Fruit fly (Drosophila melanogaster) whole organism, embryonic: ENCODE results near the gene SsRbeta.

Experiments
- CG10274 ChIP-seq: fragments of 200-800 bp; sonication (Bioruptor generic); optimal IDR thresholded peaks from 3 replicates; lab custom pipeline; 2017; ENCODE audit warnings: missing biosample characterization, mild to moderate bottlenecking, missing genetic modification characterization
- CG10543 ChIP-seq: fragments of 200-800 bp; sonication (Bioruptor generic); optimal IDR thresholded peaks from 3 replicates; lab custom pipeline; 2017; ENCODE audit warnings: missing biosample characterization, mild to moderate bottlenecking, missing genetic modification characterization, moderate library complexity
- CG11504 ChIP-seq: fragments of 200-800 bp; sonication (Bioruptor generic); optimal IDR thresholded peaks from 3 replicates; lab custom pipeline; 2019; ENCODE audit warnings: missing biosample characterization, mild to moderate bottlenecking, missing genetic modification characterization, moderate library complexity
- CG12744 ChIP-seq: fragments of 200-800 bp; sonication (Bioruptor generic); optimal IDR thresholded peaks from 2 replicates; lab custom pipeline; 2016; ENCODE audit warnings: missing biosample characterization, missing genetic modification characterization
- CG15269 ChIP-seq: fragments of 200-800 bp; sonication (Bioruptor generic); optimal IDR thresholded peaks from 2 replicates; lab custom pipeline; 2018; ENCODE audit warnings: missing biosample characterization, mild to moderate bottlenecking, missing genetic modification characterization, moderate library complexity
- CG15514 ChIP-seq: fragments of 200-800 bp; sonication (Bioruptor generic); optimal IDR thresholded peaks from 3 replicates; lab custom pipeline; 2017; ENCODE audit warnings: missing biosample characterization, missing genetic modification characterization, mild to moderate bottlenecking, moderate library complexity, missing genetic modification reagents
- CG1602 ChIP-seq: fragments of 200-800 bp; sonication (Bioruptor generic); optimal IDR thresholded peaks from 3 replicates; lab custom pipeline; 2016; ENCODE audit warnings: missing biosample characterization, missing genetic modification characterization
- CG17385 ChIP-seq: fragments of 200-800 bp; sonication (Bioruptor generic); optimal IDR thresholded peaks from 3 replicates; lab custom pipeline; 2018; ENCODE audit warnings: missing biosample characterization, mild to moderate bottlenecking, missing genetic modification characterization
- CG2120 ChIP-seq: fragments of 200-800 bp; sonication (Bioruptor generic); optimal IDR thresholded peaks from 3 replicates; lab custom pipeline; 2016; ENCODE audit warnings: missing biosample characterization, missing genetic modification characterization
- CG2678 ChIP-seq: fragments of 200-800 bp; sonication (Bioruptor generic); optimal IDR thresholded peaks from 3 replicates; lab custom pipeline; 2019; ENCODE audit warnings: missing biosample characterization, mild to moderate bottlenecking, missing genetic modification characterization, moderate library complexity
- CG3281 ChIP-seq: fragments of 200-800 bp; sonication (Bioruptor generic); optimal IDR thresholded peaks from 3 replicates; lab custom pipeline; 2017; ENCODE audit warnings: missing biosample characterization, mild to moderate bottlenecking, missing genetic modification characterization
- CG33213 ChIP-seq: fragments of 200-800 bp; sonication (Bioruptor generic); optimal IDR thresholded peaks from 3 replicates; lab custom pipeline; 2016; ENCODE audit warnings: missing biosample characterization, missing genetic modification characterization
- CG34224 ChIP-seq: fragments of 200-800 bp; sonication (Bioruptor generic); IDR thresholded peaks from 3 replicates; pipeline ENCODE4 v1.3.6; 2022; ENCODE audit warnings: missing biosample characterization, missing genetic modification characterization; ENCODE audit not compliant: partially characterized antibody
- CG4854 ChIP-seq: fragments of 200-800 bp; sonication (Bioruptor generic); optimal IDR thresholded peaks from 2 replicates; lab custom pipeline; 2016; ENCODE audit warnings: missing biosample characterization, missing genetic modification characterization, inconsistent platforms
- CG5245 ChIP-seq: fragments of 200-800 bp; sonication (Bioruptor generic); optimal IDR thresholded peaks from 3 replicates; lab custom pipeline; 2016; ENCODE audit warnings: missing biosample characterization, missing genetic modification characterization
- CG5953 ChIP-seq: fragments of 200-800 bp; sonication (Bioruptor generic); IDR thresholded peaks from 2 replicates; pipeline ENCODE4 v1.3.6; 2022; ENCODE audit warnings: missing biosample characterization, missing genetic modification characterization
- CG6254 ChIP-seq: fragments of 200-800 bp; sonication (Bioruptor generic); optimal IDR thresholded peaks from 3 replicates; lab custom pipeline; 2017; ENCODE audit warnings: mild to moderate bottlenecking, missing biosample characterization, missing genetic modification reagents, missing genetic modification characterization
- CG8089 ChIP-seq: fragments of 200-800 bp; sonication (Bioruptor generic); optimal IDR thresholded peaks from 3 replicates; lab custom pipeline; 2016; ENCODE audit warnings: missing biosample characterization, missing genetic modification characterization
- CG8924 ChIP-seq: fragments of 200-800 bp; optimal IDR thresholded peaks from 3 replicates; lab custom pipeline; 2019; ENCODE audit warnings: missing biosample characterization, mild to moderate bottlenecking, missing genetic modification characterization, moderate library complexity
- CG9817 ChIP-seq: fragments of 200-800 bp; sonication (Bioruptor generic); optimal IDR thresholded peaks from 2 replicates; lab custom pipeline; 2018; ENCODE audit warnings: missing biosample characterization, mild to moderate bottlenecking, missing genetic modification characterization, moderate library complexity
- Camta ChIP-seq: fragments of 200-800 bp; sonication (Bioruptor generic); optimal IDR thresholded peaks from 2 replicates; lab custom pipeline; 2016; ENCODE audit warnings: missing biosample characterization, missing genetic modification characterization
- CrebB ChIP-seq: fragments of 200-800 bp; sonication (Bioruptor generic); optimal IDR thresholded peaks from 3 replicates; lab custom pipeline; 2018; ENCODE audit warnings: missing biosample characterization, mild to moderate bottlenecking, missing genetic modification characterization
- Dip3 ChIP-seq: fragments of 200-800 bp; sonication (Bioruptor generic); optimal IDR thresholded peaks from 3 replicates; lab custom pipeline; 2016; ENCODE audit warnings: missing biosample characterization, missing genetic modification characterization
- HLH54F ChIP-seq: fragments of 200-800 bp; sonication (Bioruptor generic); optimal IDR thresholded peaks from 3 replicates; lab custom pipeline; 2016; ENCODE audit warnings: missing biosample characterization, missing genetic modification characterization
- Hmr ChIP-seq: fragments of 200-800 bp; sonication (Bioruptor generic); optimal IDR thresholded peaks from 3 replicates; lab custom pipeline; 2017; ENCODE audit warnings: mild to moderate bottlenecking, missing biosample characterization, missing genetic modification reagents, missing genetic modification characterization
- Mes4 ChIP-seq: fragments of 200-800 bp; sonication (Bioruptor generic); optimal IDR thresholded peaks from 2 replicates; lab custom pipeline; 2016; ENCODE audit warnings: missing biosample characterization, missing genetic modification characterization
- NFAT ChIP-seq: fragments of 200-800 bp; sonication (Bioruptor generic); IDR thresholded peaks from 2 replicates; pipeline ENCODE4 v1.3.6; 2022; ENCODE audit warnings: missing biosample characterization, missing genetic modification characterization
- Oaz ChIP-seq: fragments of 200-800 bp; sonication (Bioruptor generic); IDR thresholded peaks from 2 replicates; pipeline ENCODE4 v1.3.6; 2022; ENCODE audit warnings: missing biosample characterization, missing genetic modification characterization
- Pdp1 ChIP-seq, 2 experiments: fragments of 200-800 bp; sonication (Bioruptor generic); optimal IDR thresholded peaks; 3 replicates each; lab custom pipeline; 2016; ENCODE audit warnings: missing biosample characterization in 2 of 2, missing genetic modification characterization in 2 of 2, mild to moderate bottlenecking in 1 of 2, moderate library complexity in 1 of 2
- Side ChIP-seq: fragments of 200-800 bp; sonication (Bioruptor generic); optimal IDR thresholded peaks from 2 replicates; lab custom pipeline; 2016; ENCODE audit warnings: missing biosample characterization, missing genetic modification characterization
- Spps ChIP-seq: fragments of 200-800 bp; sonication (Bioruptor generic); optimal IDR thresholded peaks from 2 replicates; lab custom pipeline; 2018; ENCODE audit warnings: missing biosample characterization, mild to moderate bottlenecking, missing genetic modification characterization
- Stat92E ChIP-seq, 3 experiments: fragments of >200 bp in 2 of 3; fragments of 200-800 bp in 1 of 3; sonication (Bioruptor generic) in 1 of 3; optimal IDR thresholded peaks; 2 replicates each; lab custom pipeline; 2017 to 2019; ENCODE audit warnings: missing biosample characterization in 3 of 3, missing genetic modification characterization in 3 of 3, mild to moderate bottlenecking in 1 of 3, moderate library complexity in 1 of 3
- al ChIP-seq: fragments of 200-800 bp; sonication (Bioruptor generic); IDR thresholded peaks from 2 replicates; pipeline ENCODE4 v1.3.6; 2022; ENCODE audit warnings: missing biosample characterization, missing genetic modification characterization
- chif ChIP-seq, 2 experiments: fragments of 200-800 bp; sonication (Bioruptor generic); optimal IDR thresholded peaks; 3 replicates each; lab custom pipeline; 2016; ENCODE audit warnings: missing biosample characterization in 2 of 2, missing genetic modification characterization in 2 of 2
- dpn ChIP-seq, 2 experiments: fragments of 200-800 bp; sonication (Bioruptor generic); optimal IDR thresholded peaks; 3 replicates each; lab custom pipeline; 2016; ENCODE audit warnings: missing biosample characterization in 2 of 2, missing genetic modification characterization in 2 of 2
- emc ChIP-seq: fragments of 200-800 bp; sonication (Bioruptor generic); optimal IDR thresholded peaks from 2 replicates; lab custom pipeline; 2016; ENCODE audit warnings: missing biosample characterization, missing genetic modification characterization
- eve ChIP-seq, 2 experiments: fragments of >200 bp; optimal IDR thresholded peaks; 2 replicates each; lab custom pipeline; 2017; ENCODE audit warnings: missing biosample characterization in 2 of 2, missing genetic modification characterization in 2 of 2
- fd3F ChIP-seq: fragments of 200-800 bp; sonication (Bioruptor generic); optimal IDR thresholded peaks from 2 replicates; lab custom pipeline; 2018; ENCODE audit warnings: missing biosample characterization, mild to moderate bottlenecking, missing genetic modification characterization, moderate library complexity
- gem ChIP-seq: fragments of 200-800 bp; sonication (Bioruptor generic); optimal IDR thresholded peaks from 2 replicates; lab custom pipeline; 2019; ENCODE audit warnings: missing biosample characterization, mild to moderate bottlenecking, missing genetic modification characterization, moderate library complexity
- gsb-n ChIP-seq: fragments of 200-800 bp; sonication (Bioruptor generic); optimal IDR thresholded peaks from 3 replicates; lab custom pipeline; 2018; ENCODE audit warnings: missing biosample characterization, mild to moderate bottlenecking, missing genetic modification characterization
- her ChIP-seq: fragments of 200-800 bp; sonication (Bioruptor generic); optimal IDR thresholded peaks from 2 replicates; lab custom pipeline; 2016; ENCODE audit warnings: missing biosample characterization, missing genetic modification characterization
- hth ChIP-seq: fragments of >200 bp; optimal IDR thresholded peaks from 2 replicates; lab custom pipeline; 2017; ENCODE audit warnings: inconsistent platforms
- lab ChIP-seq: fragments of 200-800 bp; sonication (Bioruptor generic); optimal IDR thresholded peaks from 3 replicates; lab custom pipeline; 2017; ENCODE audit warnings: missing biosample characterization, missing genetic modification characterization, mild to moderate bottlenecking, moderate library complexity, missing genetic modification reagents
- pho ChIP-seq: fragments of 200-800 bp; sonication (Bioruptor generic); optimal IDR thresholded peaks from 2 replicates; lab custom pipeline; 2016; ENCODE audit warnings: missing biosample characterization, missing genetic modification characterization
- row ChIP-seq: fragments of 200-800 bp; sonication (Bioruptor generic); IDR thresholded peaks from 3 replicates; pipeline ENCODE4 v1.3.6; 2022; ENCODE audit warnings: missing biosample characterization, missing genetic modification characterization
- sens ChIP-seq: fragments of 200-800 bp; sonication (Bioruptor generic); peaks from one replicate; lab custom pipeline; 2016; ENCODE audit warnings: missing biosample characterization, missing genetic modification characterization
- tio ChIP-seq: fragments of 200-800 bp; sonication (Bioruptor generic); optimal IDR thresholded peaks from 2 replicates; lab custom pipeline; 2017; ENCODE audit warnings: missing biosample characterization, missing genetic modification characterization, inconsistent platforms
- tll ChIP-seq, 2 experiments: fragments of 200-800 bp in 1 of 2; fragments of >200 bp in 1 of 2; sonication (Bioruptor generic) in 1 of 2; optimal IDR thresholded peaks; 2 replicates each; lab custom pipeline; 2017 to 2019; ENCODE audit warnings: missing biosample characterization in 2 of 2, missing genetic modification characterization in 2 of 2, mild to moderate bottlenecking in 1 of 2, moderate library complexity in 1 of 2
- vfl ChIP-seq: fragments of 200-800 bp; sonication (Bioruptor generic); optimal IDR thresholded peaks from 2 replicates; lab custom pipeline; 2016; ENCODE audit warnings: missing biosample characterization, missing genetic modification characterization
- wdn ChIP-seq: fragments of 200-800 bp; sonication (Bioruptor generic); IDR thresholded peaks from 2 replicates; pipeline ENCODE4 v1.3.6; 2022; ENCODE audit warnings: missing biosample characterization, missing genetic modification characterization
- zfh2 ChIP-seq: fragments of 200-800 bp; sonication (Bioruptor generic); optimal IDR thresholded peaks from 2 replicates; lab custom pipeline; 2016; ENCODE audit warnings: missing biosample characterization, missing genetic modification characterization

SsRbeta gene

DNA sequence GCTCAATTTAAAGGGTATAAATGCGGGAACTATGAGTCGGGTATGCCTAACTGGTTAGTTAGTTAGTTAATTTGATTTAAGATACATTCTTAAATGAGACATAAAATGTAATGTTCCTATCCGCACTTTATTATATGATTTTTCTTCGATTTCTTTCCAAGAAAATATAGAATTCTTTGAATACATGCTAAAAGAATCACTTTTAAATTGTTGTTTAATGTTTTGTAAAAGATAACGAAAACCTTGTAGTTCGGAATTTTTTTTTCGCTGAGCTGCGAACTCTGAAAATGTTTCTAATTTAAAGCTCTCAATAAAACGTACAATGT lies 30.6 kb downstream of the SsRbeta start (continued):
- no peak for TF ChIP-seq vfl (GFP tag; lab: Kevin White, UChicago)
- TF ChIP-seq wdn (GFP tag; lab: Robert Waterston, UW), result 0 out of 2 replicates have a peak, but pooled peaks have one; percentile 20
- no peak for TF ChIP-seq CG6254 (GFP tag; lab: Kevin White, UChicago)
- TF ChIP-seq lab, result peak; percentile 60
- TF ChIP-seq Oaz (GFP tag; lab: Robert Waterston, UW), result no peak
- no peak for TF ChIP-seq Spps
- TF ChIP-seq sens (GFP tag; lab: Kevin White, UChicago), result peak; percentile 65
- no peak for TF ChIP-seq tll (GFP tag; optimal IDR thresholded peaks at IDR 0.05; lab: Kevin White, UChicago)
- TF ChIP-seq Side, result no peak
- peak; percentile 29 for TF ChIP-seq tio (GFP tag; lab: Kevin White, UChicago)
- no peak for TF ChIP-seq chif (GFP tag; optimal IDR thresholded peaks at IDR 0.05; lab: Kevin White, UChicago)
- TF ChIP-seq her (GFP tag; lab: Kevin White, UChicago), result no peak
- TF ChIP-seq CG2678 (tag; lab: Kevin White, UChicago), result peak; percentile 58
- peak; percentile 78 for TF ChIP-seq CG2120
- no peak for TF ChIP-seq gsb-n (tag; lab: Kevin White, UChicago)
- TF ChIP-seq emc (GFP tag; lab: Kevin White, UChicago), result no peak
- TF ChIP-seq NFAT (GFP tag; lab: Robert Waterston, UW), result no peak
- TF ChIP-seq CG4854 (GFP tag; lab: Kevin White, UChicago), result no peak
- TF ChIP-seq Stat92E (GFP tag; optimal IDR thresholded peaks at IDR 0.05; lab: Kevin White, UChicago), result peak in 1 of 3 experiments; percentile 29
- no peak for TF ChIP-seq Camta
- no peak for TF ChIP-seq CG34224
- no peak for TF ChIP-seq CG8089 (GFP tag; lab: Kevin White, UChicago)
- no peak for TF ChIP-seq CG1602 (GFP tag; lab: Kevin White, UChicago)
- TF ChIP-seq CrebB (tag; lab: Kevin White, UChicago), result no peak
- peak; percentile 52 for TF ChIP-seq CG3281 (GFP tag; lab: Kevin White, UChicago)
- TF ChIP-seq CG15269, result peak; percentile 18
- peak; percentile 18 for TF ChIP-seq Dip3 (GFP tag; lab: Kevin White, UChicago)
- TF ChIP-seq CG12744 (GFP tag; lab: Kevin White, UChicago), result no peak
- TF ChIP-seq eve (GFP tag; optimal IDR thresholded peaks at IDR 0.05; lab: Kevin White, UChicago), result no peak
- TF ChIP-seq Hmr (GFP tag; lab: Kevin White, UChicago), result peak; percentile 64
- TF ChIP-seq zfh2 (GFP tag; lab: Kevin White, UChicago), result peak; percentile 48
- peak; percentile 58 for TF ChIP-seq gem
- no peak for TF ChIP-seq CG33213
- peak; percentile 14 for TF ChIP-seq CG9817 (tag; lab: Kevin White, UChicago)
- no peak for TF ChIP-seq CG5953 (GFP tag; lab: Robert Waterston, UW)
- peak; percentile 11 for TF ChIP-seq CG10274 (GFP tag; lab: Kevin White, UChicago)
- TF ChIP-seq CG10543 (GFP tag; lab: Kevin White, UChicago), result no peak
- TF ChIP-seq Mes4 (GFP tag; lab: Kevin White, UChicago), result no peak
- peak; percentile 16 for TF ChIP-seq CG11504 (tag; lab: Kevin White, UChicago)
- no peak for TF ChIP-seq hth (lab: Kevin White, UChicago)
- TF ChIP-seq row (GFP tag; lab: Robert Waterston, UW), result peak; percentile 44; the same call in 1 of the 3 replicates
- 0 out of 2 replicates have a peak, but pooled peaks have one; percentile 17 for TF ChIP-seq al (GFP tag; lab: Robert Waterston, UW)
- TF ChIP-seq HLH54F, result no peak
- peak; percentile 4 for TF ChIP-seq CG17385 (GFP tag; lab: Kevin White, UChicago)
- TF ChIP-seq fd3F (GFP tag; lab: Kevin White, UChicago), result peak; percentile 33
- TF ChIP-seq CG8924 (tag; lab: Kevin White, UChicago), result no peak
- TF ChIP-seq dpn (GFP tag; optimal IDR thresholded peaks at IDR 0.05; lab: Kevin White, UChicago), result peak in 1 of 2 experiments; percentile 3
- no peak for TF ChIP-seq CG5245 (GFP tag; lab: Kevin White, UChicago)
- peak; percentile 27 for TF ChIP-seq pho (GFP tag; lab: Kevin White, UChicago)
- peak in 1 of 2 experiments; percentile 7 for TF ChIP-seq Pdp1 (GFP tag; optimal IDR thresholded peaks at IDR 0.05; lab: Kevin White, UChicago)
- peak; percentile 1 for TF ChIP-seq CG15514 (GFP tag; lab: Kevin White, UChicago)
